Worm (Caenorhabditis elegans): Measurements from ENCODE around the gene fbxc-42.

ce11 chrII:1042227-1042626 is 50.8 kb downstream of the fbxc-42 start, which contains the start of gene fbxb-41:
- TF ChIP-seq him-1 (tag; optimal IDR thresholded peaks at IDR 0.05), result no peak
- TF ChIP-seq W03F9.2 (tag; optimal IDR thresholded peaks at IDR 0.05), result no peak
